Worm (Caenorhabditis elegans) whole organism, late embryonic: ENCODE data around the gene srx-46.

Experiments
- C38D4.7 ChIP-seq: fragments of 200-800 bp; sonication (Bioruptor generic); optimal IDR thresholded peaks from 2 replicates; lab custom pipeline; 2018; ENCODE audit warnings: mild to moderate bottlenecking, missing genetic modification characterization, moderate library complexity, missing compliant biosample characterization
- K02D7.2 ChIP-seq: sonication (generic microtip); optimal IDR thresholded peaks from 2 replicates; lab custom pipeline; 2017; ENCODE audit warnings: mild to moderate bottlenecking, missing genetic modification characterization, missing compliant biosample characterization
- K09A11.1 ChIP-seq: sonication (generic microtip); optimal IDR thresholded peaks from 2 replicates; lab custom pipeline; 2017; ENCODE audit warnings: antibody characterized with exemption, mild to moderate bottlenecking, missing genetic modification characterization, missing compliant biosample characterization; ENCODE audit not compliant: insufficient read depth
- T23F11.4 ChIP-seq: fragments of 200-800 bp; sonication (Bioruptor generic); optimal IDR thresholded peaks from 2 replicates; lab custom pipeline; 2018; ENCODE audit warnings: mild to moderate bottlenecking, missing genetic modification characterization, missing compliant biosample characterization
- ama-1 ChIP-seq: fragments of 150-350 bp; optimal IDR thresholded peaks from 2 replicates; lab custom pipeline; 2014
- ceh-31 ChIP-seq: sonication (generic microtip); optimal IDR thresholded peaks from 2 replicates; lab custom pipeline; 2016; ENCODE audit warnings: missing genetic modification characterization, missing compliant biosample characterization
- ceh-34 ChIP-seq: sonication (generic microtip); optimal IDR thresholded peaks from 2 replicates; lab custom pipeline; 2016; ENCODE audit warnings: mild to moderate bottlenecking, missing genetic modification characterization, missing compliant biosample characterization
- ceh-45 ChIP-seq: fragments of 200-800 bp; sonication (Bioruptor generic); IDR thresholded peaks from 2 replicates; pipeline ENCODE4 v1.3.6; 2022; ENCODE audit warnings: missing genetic modification reagents, missing genetic modification characterization, missing compliant biosample characterization
- ceh-6 ChIP-seq: fragments of 200-800 bp; sonication (Bioruptor generic); optimal IDR thresholded peaks from 2 replicates; lab custom pipeline; 2018; ENCODE audit warnings: mild to moderate bottlenecking, missing genetic modification characterization, missing compliant biosample characterization
- che-1 ChIP-seq: sonication (generic microtip); optimal IDR thresholded peaks from 2 replicates; lab custom pipeline; 2016; ENCODE audit warnings: mild to moderate bottlenecking, missing genetic modification characterization, missing compliant biosample characterization
- dmd-4 ChIP-seq: sonication (generic microtip); optimal IDR thresholded peaks from 2 replicates; lab custom pipeline; 2016; ENCODE audit warnings: borderline replicate concordance, missing genetic modification characterization, missing compliant biosample characterization
- elt-2 ChIP-seq: sonication (generic microtip); optimal IDR thresholded peaks from 2 replicates; lab custom pipeline; 2016; ENCODE audit warnings: missing genetic modification reagents, missing genetic modification characterization, missing compliant biosample characterization
- fax-1 ChIP-seq: sonication (generic microtip); optimal IDR thresholded peaks from 2 replicates; lab custom pipeline; 2016; ENCODE audit warnings: missing genotype, missing genetic modification characterization, missing compliant biosample characterization
- hlh-13 ChIP-seq: fragments of 200-800 bp; sonication (Bioruptor generic); optimal IDR thresholded peaks from 2 replicates; lab custom pipeline; 2018; ENCODE audit warnings: mild to moderate bottlenecking, missing genetic modification characterization, missing compliant biosample characterization
- hlh-8 ChIP-seq: sonication (generic microtip); optimal IDR thresholded peaks from 2 replicates; lab custom pipeline; 2016; ENCODE audit warnings: missing genotype, missing genetic modification characterization, missing compliant biosample characterization
- lin-11 ChIP-seq: fragments of 200-800 bp; sonication (Bioruptor generic); optimal IDR thresholded peaks from 2 replicates; lab custom pipeline; 2018; ENCODE audit warnings: mild to moderate bottlenecking, missing genetic modification characterization, missing compliant biosample characterization
- npax-4 ChIP-seq: sonication (generic microtip); optimal IDR thresholded peaks from 2 replicates; lab custom pipeline; 2016; ENCODE audit warnings: missing genetic modification characterization, missing compliant biosample characterization
- pag-3 ChIP-seq: sonication (generic microtip); optimal IDR thresholded peaks from 2 replicates; lab custom pipeline; 2016; ENCODE audit warnings: missing compliant biosample characterization, missing genetic modification characterization, borderline replicate concordance
- pros-1 ChIP-seq: fragments of 150-350 bp; optimal IDR thresholded peaks from 2 replicates; lab custom pipeline; 2014; ENCODE audit warnings: missing biosample characterization, missing genetic modification reagents, missing genetic modification characterization
- ref-2 ChIP-seq: sonication (generic microtip); optimal IDR thresholded peaks from 2 replicates; lab custom pipeline; 2016; ENCODE audit warnings: missing genetic modification characterization, missing compliant biosample characterization
- syd-9 ChIP-seq: sonication (generic microtip); optimal IDR thresholded peaks from 2 replicates; lab custom pipeline; 2016; ENCODE audit warnings: mild to moderate bottlenecking, missing genetic modification characterization, moderate library complexity, missing compliant biosample characterization
- tbx-7 ChIP-seq: sonication (generic microtip); optimal IDR thresholded peaks from 2 replicates; lab custom pipeline; 2016; ENCODE audit warnings: missing genotype, missing genetic modification characterization, missing compliant biosample characterization
- ttx-3 ChIP-seq: sonication (generic microtip); optimal IDR thresholded peaks from 2 replicates; lab custom pipeline; 2016; ENCODE audit warnings: missing genetic modification reagents, missing genetic modification characterization, missing compliant biosample characterization
- unc-3 ChIP-seq, 2 experiments: fragments of 200-800 bp in 1 of 2; sonication (Bioruptor generic) in 1 of 2; sonication (generic microtip) in 1 of 2; conservative IDR thresholded peaks in 1 of 2; optimal IDR thresholded peaks in 1 of 2; 2 replicates each; pipeline versions ENCODE4 v1.3.6 to Lab custom; 2016 to 2022; ENCODE audit warnings: missing compliant biosample characterization in 2 of 2, missing genetic modification characterization in 2 of 2, missing genetic modification reagents in 1 of 2
- unc-42 ChIP-seq: sonication (generic microtip); optimal IDR thresholded peaks from 2 replicates; lab custom pipeline; 2016; ENCODE audit warnings: missing genotype, missing genetic modification characterization, missing compliant biosample characterization
- unc-55 ChIP-seq: sonication (generic microtip); optimal IDR thresholded peaks from 2 replicates; lab custom pipeline; 2017; ENCODE audit warnings: missing biosample characterization, missing genetic modification reagents, missing genetic modification characterization

srx-46 gene

DNA sequence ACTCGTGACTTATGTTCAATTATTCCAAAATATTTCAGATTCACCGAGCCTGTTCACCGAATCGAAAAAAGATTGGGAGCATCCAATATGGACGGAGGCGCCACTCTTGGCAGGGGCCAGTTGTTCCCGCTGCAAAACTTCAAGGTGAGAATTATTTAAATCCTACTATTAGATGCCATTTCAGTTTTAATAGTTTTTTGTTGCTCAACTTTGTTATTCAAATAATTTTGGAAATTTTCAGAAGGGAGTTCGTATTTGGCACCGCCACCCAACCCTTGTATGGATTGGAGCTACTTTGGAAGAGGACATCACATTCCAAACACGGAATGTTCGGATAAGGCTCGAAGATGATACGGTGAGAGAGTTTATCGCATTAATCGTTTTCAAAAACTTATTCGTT, 33.1 kb downstream of the srx-46 start, which contains the start of gene hum-2:
Gene hum-2 (plus strand): TSS at position 33 of the 400 bp plus-strand sequence.
- no peak for TF ChIP-seq unc-3 (GFP tag; conservative IDR thresholded peaks at IDR 0.05; lab: Robert Waterston, UW)
- TF ChIP-seq unc-3 (tag; optimal IDR thresholded peaks at IDR 0.05; lab: Kevin White, UChicago): no peak
- no peak for TF ChIP-seq che-1 (tag; lab: Kevin White, UChicago)
- TF ChIP-seq pros-1: no peak
- TF ChIP-seq C38D4.7: no peak
- TF ChIP-seq npax-4 (tag; lab: Kevin White, UChicago): no peak
- no peak for TF ChIP-seq elt-2 (tag; lab: Kevin White, UChicago)
- TF ChIP-seq hlh-13 (GFP tag; lab: Kevin White, UChicago): no peak

DNA sequence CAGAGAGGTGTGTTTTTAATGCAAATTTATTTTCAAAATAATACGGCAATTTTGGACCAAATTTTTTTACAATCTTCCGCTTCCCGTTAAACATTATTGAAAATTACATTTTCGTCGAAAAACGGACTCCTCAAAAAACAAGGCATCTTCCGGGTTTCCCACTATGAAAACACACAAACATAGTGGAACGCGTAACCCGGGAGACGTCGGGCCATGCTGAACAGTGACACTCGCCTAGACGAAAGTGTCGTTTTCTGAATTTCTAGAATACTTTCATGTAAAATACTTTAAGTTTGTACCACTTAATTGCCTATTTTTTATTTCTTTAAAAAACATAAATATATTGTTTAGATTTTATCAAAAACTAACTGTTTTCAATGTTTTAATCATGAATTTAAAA, 38.9 kb downstream of the srx-46 start:
- TF ChIP-seq unc-42 (tag; lab: Kevin White, UChicago): no peak
- no peak for TF ChIP-seq T23F11.4 (GFP tag; lab: Kevin White, UChicago)
- TF ChIP-seq ceh-45 (GFP tag; lab: Robert Waterston, UW): no peak
- no peak for TF ChIP-seq pag-3 (tag; lab: Kevin White, UChicago)
- TF ChIP-seq syd-9: no peak
- TF ChIP-seq hlh-8 (tag; lab: Kevin White, UChicago): no peak
- TF ChIP-seq ttx-3: no peak
- no peak for TF ChIP-seq unc-3 (GFP tag; conservative IDR thresholded peaks at IDR 0.05; lab: Robert Waterston, UW)
- TF ChIP-seq unc-3 (tag; optimal IDR thresholded peaks at IDR 0.05; lab: Kevin White, UChicago): no peak
- TF ChIP-seq ref-2 (tag; lab: Kevin White, UChicago): no peak
- TF ChIP-seq K09A11.1: no peak
- TF ChIP-seq ceh-6: no peak
- no peak for TF ChIP-seq ama-1 (lab: Kevin White, UChicago)
- TF ChIP-seq unc-55: no peak
- TF ChIP-seq tbx-7 (tag; lab: Kevin White, UChicago): no peak
- TF ChIP-seq fax-1 (tag; lab: Kevin White, UChicago): no peak

- TF ChIP-seq K09A11.1 (no peak), dmd-4 (tag; lab: Kevin White, UChicago) (no peak), K02D7.2 (no peak), lin-11 (no peak), ceh-34 (tag; lab: Kevin White, UChicago) (no peak), ceh-31 (tag; lab: Kevin White, UChicago) (peak; percentile 77)
Observed at ce11 chrV:9394938-9395639, 42.0 kb downstream of the srx-46 start.

- TF ChIP-seq unc-42 (tag; lab: Kevin White, UChicago) (peak; percentile 54), hlh-8 (tag; lab: Kevin White, UChicago) (no peak)
Observed at ce11 chrV:9399886-9400373, 46.9 kb downstream of the srx-46 start, which contains the start of gene trpp-4. TSS of gene trpp-4 (plus strand) at chrV:9400327.
